Fruit fly (Drosophila melanogaster) whole organism, embryonic: ENCODE results near the gene CG9444.

Experiments used
- CG10209 ChIP-seq: fragments of 200-800 bp; sonication (Bioruptor generic); optimal IDR thresholded peaks from 3 replicates; lab custom pipeline; 2017; ENCODE audit warnings: missing biosample characterization, mild to moderate bottlenecking, missing genetic modification characterization, missing genetic modification reagents
- CG16815 ChIP-seq: fragments of 200-800 bp; sonication (Bioruptor generic); optimal IDR thresholded peaks from 3 replicates; lab custom pipeline; 2017; ENCODE audit warnings: missing biosample characterization, mild to moderate bottlenecking, missing genetic modification characterization
- CG2129 ChIP-seq: fragments of 200-800 bp; sonication (Bioruptor generic); IDR thresholded peaks from 2 replicates; pipeline ENCODE4 v1.3.6; 2022; ENCODE audit warnings: missing biosample characterization, missing genetic modification characterization; ENCODE audit not compliant: partially characterized antibody
- CG30403 ChIP-seq: fragments of 200-800 bp; sonication (Bioruptor generic); optimal IDR thresholded peaks from 3 replicates; lab custom pipeline; 2016; ENCODE audit warnings: missing biosample characterization, missing genetic modification characterization
- CG8478 ChIP-seq: fragments of >200 bp; optimal IDR thresholded peaks from 2 replicates; lab custom pipeline; 2018
- Taf1 ChIP-seq: fragments of 200-800 bp; sonication (Bioruptor generic); IDR thresholded peaks from 2 replicates; pipeline ENCODE4 v1.3.6; 2022; ENCODE audit warnings: missing biosample characterization, missing genetic modification characterization
- bsh ChIP-seq, 2 experiments: fragments of 200-800 bp; sonication (Bioruptor generic); optimal IDR thresholded peaks; 2 replicates each; lab custom pipeline; 2017 to 2018; ENCODE audit warnings: mild to moderate bottlenecking in 2 of 2, missing biosample characterization in 2 of 2, missing genetic modification characterization in 2 of 2, moderate library complexity in 1 of 2
- caup ChIP-seq: fragments of 200-800 bp; sonication (Bioruptor generic); optimal IDR thresholded peaks from 3 replicates; lab custom pipeline; 2017; ENCODE audit warnings: missing biosample characterization, mild to moderate bottlenecking, missing genetic modification characterization, moderate library complexity; ENCODE audit not compliant: severe bottlenecking
- pan ChIP-seq, 4 experiments: fragments of >200 bp in 3 of 4; fragments of 200-800 bp in 1 of 4; sonication (Bioruptor generic) in 1 of 4; optimal IDR thresholded peaks in 3 of 4; IDR thresholded peaks in 1 of 4; 2 replicates each; pipeline versions ENCODE4 v1.3.6 to Lab custom; 2017 to 2022; ENCODE audit warnings: missing biosample characterization in 2 of 4, missing genetic modification characterization in 2 of 4, mixed read lengths in 1 of 4
- seq ChIP-seq: fragments of 200-800 bp; sonication (Bioruptor generic); IDR thresholded peaks from 2 replicates; pipeline ENCODE4 v1.3.6; 2022; ENCODE audit warnings: missing biosample characterization, missing genetic modification characterization
- slbo ChIP-seq: fragments of 200-800 bp; sonication (Bioruptor generic); IDR thresholded peaks from 2 replicates; pipeline ENCODE4 v1.3.6; 2022; ENCODE audit warnings: missing biosample characterization, missing genetic modification characterization

DNA sequence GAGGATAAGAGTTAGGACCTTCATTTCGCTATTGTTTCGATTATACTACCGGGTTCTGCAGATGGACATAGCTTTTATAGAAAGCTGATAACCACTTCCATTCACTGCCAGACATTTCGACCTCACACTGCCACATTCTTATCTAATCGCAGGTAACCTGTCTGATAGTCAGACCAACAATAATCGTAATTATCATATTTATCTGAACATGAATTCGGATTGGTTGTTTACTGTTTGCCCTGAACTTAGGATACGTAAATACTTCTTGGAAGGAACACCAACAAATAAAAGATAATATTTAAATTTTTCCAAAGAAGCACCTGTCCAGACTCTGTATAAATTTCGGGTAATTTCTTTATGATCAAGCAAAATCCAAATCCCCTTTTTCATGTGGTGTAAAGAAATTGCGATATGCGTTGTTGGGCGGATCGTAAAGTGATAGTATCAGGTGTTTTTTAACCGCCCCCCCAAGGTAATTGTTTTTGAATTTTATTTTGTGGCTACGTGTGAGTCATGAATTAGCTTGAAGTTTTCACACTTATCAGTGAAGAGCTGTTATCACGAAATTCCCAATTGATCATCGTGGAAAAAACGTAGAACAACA is 37.9 kb downstream of the CG9444 start, which contains the start of gene Fst:
- TF ChIP-seq CG8478 (lab: Kevin White, UChicago) (no peak), seq (GFP tag; lab: Robert Waterston, UW) (no peak), CG16815 (GFP tag; lab: Kevin White, UChicago) (no peak), slbo (GFP tag; lab: Robert Waterston, UW) (no peak), CG10209 (GFP tag; lab: Kevin White, UChicago) (no peak), CG30403 (GFP tag; lab: Kevin White, UChicago) (no peak), CG2129 (GFP tag; lab: Robert Waterston, UW) (no peak), pan (optimal IDR thresholded peaks at IDR 0.05; lab: Kevin White, UChicago) (no peak), pan (GFP tag; optimal IDR thresholded peaks at IDR 0.05 in 1 of 2, IDR thresholded peaks at IDR 0.05 in 1 of 2) (no peak), Taf1 (GFP tag; lab: Robert Waterston, UW) (no peak), caup (GFP tag; lab: Kevin White, UChicago) (no peak), bsh (GFP tag; optimal IDR thresholded peaks at IDR 0.05; lab: Kevin White, UChicago) (no peak)
